Fruit fly (Drosophila melanogaster) whole organism, pupa: ENCODE measurements around the gene Cyp4d8.
A peak's percentile ranks its signal among the peaks of the same experiment; 100 is the strongest.

Experiments
- CG10348 ChIP-seq: fragments of 200-800 bp; sonication (Bioruptor generic); IDR thresholded peaks from 2 replicates; pipeline ENCODE4 v1.3.6; 2022; ENCODE audit warnings: missing biosample characterization, missing genetic modification characterization
- CG12605 ChIP-seq: fragments of 200-800 bp; sonication (Bioruptor generic); IDR thresholded peaks from 2 replicates; pipeline ENCODE4 v1.3.6; 2022; ENCODE audit warnings: missing biosample characterization, missing genetic modification characterization
- CG13204 ChIP-seq: fragments of 200-800 bp; sonication (Bioruptor generic); optimal IDR thresholded peaks from 2 replicates; lab custom pipeline; 2018; ENCODE audit warnings: missing biosample characterization, mild to moderate bottlenecking, missing genetic modification characterization, moderate library complexity
- CG14655 ChIP-seq: fragments of 200-800 bp; sonication (Bioruptor generic); optimal IDR thresholded peaks from 3 replicates; lab custom pipeline; 2017; ENCODE audit warnings: mild to moderate bottlenecking, missing biosample characterization, missing genetic modification reagents, missing genetic modification characterization
- CG15710 ChIP-seq: fragments of 200-800 bp; sonication (Bioruptor generic); optimal IDR thresholded peaks from 2 replicates; lab custom pipeline; 2018; ENCODE audit warnings: missing biosample characterization, mild to moderate bottlenecking, missing genetic modification characterization, moderate library complexity
- CG17806 ChIP-seq: fragments of 200-800 bp; sonication (Bioruptor generic); optimal IDR thresholded peaks from 2 replicates; lab custom pipeline; 2018; ENCODE audit warnings: missing biosample characterization, mild to moderate bottlenecking, missing genetic modification characterization, moderate library complexity
- CG32121 ChIP-seq: fragments of 200-800 bp; sonication (Bioruptor generic); IDR thresholded peaks from 2 replicates; pipeline ENCODE4 v1.3.6; 2022; ENCODE audit warnings: missing biosample characterization, missing genetic modification characterization
- CG34367 ChIP-seq: fragments of 200-800 bp; sonication (Bioruptor generic); optimal IDR thresholded peaks from 2 replicates; lab custom pipeline; 2018; ENCODE audit warnings: missing biosample characterization, mild to moderate bottlenecking, missing genetic modification characterization
- CG4496 ChIP-seq: fragments of 200-800 bp; sonication (Bioruptor generic); IDR thresholded peaks from 3 replicates; pipeline ENCODE4 v1.3.6; 2022; ENCODE audit warnings: missing biosample characterization, missing genetic modification characterization
- CG8159 ChIP-seq: fragments of 200-800 bp; sonication (Bioruptor generic); optimal IDR thresholded peaks from 3 replicates; lab custom pipeline; 2018; ENCODE audit warnings: missing biosample characterization, mild to moderate bottlenecking, missing genetic modification characterization, moderate library complexity
- CG8301 ChIP-seq: fragments of 200-800 bp; sonication (Bioruptor generic); optimal IDR thresholded peaks from 2 replicates; lab custom pipeline; 2018; ENCODE audit warnings: missing biosample characterization, mild to moderate bottlenecking, missing genetic modification characterization
- CG9948 ChIP-seq: fragments of 200-800 bp; sonication (Bioruptor generic); optimal IDR thresholded peaks from 2 replicates; lab custom pipeline; 2018; ENCODE audit warnings: missing biosample characterization, mild to moderate bottlenecking, missing genetic modification characterization, moderate library complexity
- D1 ChIP-seq: fragments of 200-800 bp; sonication (Bioruptor generic); optimal IDR thresholded peaks from 2 replicates; lab custom pipeline; 2018; ENCODE audit warnings: missing biosample characterization, mild to moderate bottlenecking, missing genetic modification characterization, moderate library complexity
- EcR ChIP-seq: fragments of 200-800 bp; sonication (Bioruptor generic); optimal IDR thresholded peaks from 3 replicates; lab custom pipeline; 2019; ENCODE audit warnings: missing biosample characterization, missing genetic modification characterization, mild to moderate bottlenecking, moderate library complexity, missing genetic modification reagents
- Ets98B ChIP-seq: fragments of 200-800 bp; sonication (Bioruptor generic); IDR thresholded peaks from 2 replicates; pipeline ENCODE4 v1.3.6; 2022; ENCODE audit warnings: missing biosample characterization, missing genetic modification characterization
- Pif1A ChIP-seq: fragments of 200-800 bp; sonication (Bioruptor generic); optimal IDR thresholded peaks from 3 replicates; lab custom pipeline; 2016; ENCODE audit warnings: missing biosample characterization, missing genetic modification characterization
- Pif1B ChIP-seq: fragments of 200-800 bp; sonication (Bioruptor generic); optimal IDR thresholded peaks from 3 replicates; lab custom pipeline; 2016; ENCODE audit warnings: missing biosample characterization, missing genetic modification characterization
- Snoo ChIP-seq: fragments of 200-800 bp; sonication (Bioruptor generic); optimal IDR thresholded peaks from 3 replicates; lab custom pipeline; 2017; ENCODE audit warnings: missing biosample characterization, mild to moderate bottlenecking, missing genetic modification characterization, inconsistent platforms
- fd96Ca ChIP-seq: fragments of 200-800 bp; sonication (Bioruptor generic); IDR thresholded peaks from 3 replicates; pipeline ENCODE4 v1.3.6; 2022; ENCODE audit warnings: missing biosample characterization, missing genetic modification characterization
- gl ChIP-seq: fragments of 200-800 bp; sonication (Bioruptor generic); optimal IDR thresholded peaks from 2 replicates; lab custom pipeline; 2018; ENCODE audit warnings: missing biosample characterization, mild to moderate bottlenecking, missing genetic modification characterization
- rn ChIP-seq: fragments of 200-800 bp; sonication (Bioruptor generic); IDR thresholded peaks from 2 replicates; pipeline ENCODE4 v1.3.6; 2022; ENCODE audit warnings: missing biosample characterization, missing genetic modification characterization

Gene Cyp4d8

dm6 chr3L:7530461-7531338, 34.7 kb upstream of the Cyp4d8 start:
- TF ChIP-seq EcR (GFP tag; lab: Kevin White, UChicago) (peak; percentile 87), CG15710 (tag; lab: Kevin White, UChicago) (no peak), Pif1A (no peak), Ets98B (GFP tag; lab: Robert Waterston, UW) (no peak), CG32121 (0 out of 2 replicates have a peak, but pooled peaks have one; percentile 14)

dm6 chr3L:7529081-7530021, 33.4 kb upstream of the Cyp4d8 start:
- TF ChIP-seq CG10348 (no peak), fd96Ca (GFP tag; lab: Robert Waterston, UW) (peak; percentile 56; the same call in 2 of the 3 replicates), CG32121 (0 out of 2 replicates have a peak, but pooled peaks have one; percentile 35), CG8301 (tag; lab: Kevin White, UChicago) (no peak), CG4496 (GFP tag; lab: Robert Waterston, UW) (peak; percentile 42; the same call in 2 of the 3 replicates), CG17806 (peak; percentile 13), Ets98B (GFP tag; lab: Robert Waterston, UW) (peak; percentile 20; the same call in 1 of the 2 replicates), Pif1A (peak; percentile 2), Snoo (tag; lab: Kevin White, UChicago) (peak; percentile 17), CG15710 (tag; lab: Kevin White, UChicago) (peak; percentile 4), CG34367 (no peak), EcR (GFP tag; lab: Kevin White, UChicago) (peak; percentile 17)

- TF ChIP-seq CG17806 (no peak), Pif1A (peak; percentile 20), fd96Ca (GFP tag; lab: Robert Waterston, UW) (0 out of 3 replicates have a peak, but pooled peaks have one; percentile 7), Pif1B (peak; percentile 20), CG14655 (GFP tag; lab: Kevin White, UChicago) (no peak), rn (GFP tag; lab: Robert Waterston, UW) (no peak), CG15710 (tag; lab: Kevin White, UChicago) (peak; percentile 3), Snoo (tag; lab: Kevin White, UChicago) (no peak), CG8159 (tag; lab: Kevin White, UChicago) (peak; percentile 3), CG4496 (GFP tag; lab: Robert Waterston, UW) (peak; percentile 6; the same call in 1 of the 3 replicates)
Observed at dm6 chr3L:7528380-7529080, 32.5 kb upstream of the Cyp4d8 start, which contains the start of gene lqf. Gene lqf, plus strand, starts transcription at chr3L:7528780.

- TF ChIP-seq CG34367 (no peak), Snoo (tag; lab: Kevin White, UChicago) (no peak), CG9948 (no peak), D1 (tag; lab: Kevin White, UChicago) (no peak), CG15710 (tag; lab: Kevin White, UChicago) (no peak), CG12605 (GFP tag; lab: Robert Waterston, UW) (no peak), fd96Ca (GFP tag; lab: Robert Waterston, UW) (no peak), Ets98B (GFP tag; lab: Robert Waterston, UW) (no peak), CG13204 (GFP tag; lab: Kevin White, UChicago) (no peak), CG17806 (no peak), CG32121 (no peak), CG14655 (GFP tag; lab: Kevin White, UChicago) (no peak), CG8159 (tag; lab: Kevin White, UChicago) (no peak), gl (tag; lab: Kevin White, UChicago) (no peak), CG10348 (no peak), EcR (GFP tag; lab: Kevin White, UChicago) (no peak), Pif1A (no peak), rn (GFP tag; lab: Robert Waterston, UW) (no peak), Pif1B (no peak), CG8301 (tag; lab: Kevin White, UChicago) (no peak)
Observed at dm6 chr3L:7527661-7528379, 31.8 kb upstream of the Cyp4d8 start.

dm6 chr3L:7521847-7522246, 25.9 kb upstream of the Cyp4d8 start:
- TF ChIP-seq Snoo (tag; lab: Kevin White, UChicago) (no peak), CG17806 (peak; percentile 14), CG8301 (tag; lab: Kevin White, UChicago) (peak; percentile 1)
